Fruit fly (Drosophila melanogaster) whole organism, embryonic: ENCODE measurements around the gene Sema5c.

Experiments used
- Abd-B ChIP-seq: fragments of 200-800 bp; sonication (Bioruptor generic); optimal IDR thresholded peaks from 2 replicates; lab custom pipeline; 2018; ENCODE audit warnings: missing biosample characterization, mild to moderate bottlenecking, missing genetic modification characterization, moderate library complexity
- Antp ChIP-seq: fragments of 200-800 bp; sonication (Bioruptor generic); optimal IDR thresholded peaks from 3 replicates; lab custom pipeline; 2016; ENCODE audit warnings: missing biosample characterization, missing genetic modification characterization
- Atf3 ChIP-seq: fragments of 200-800 bp; sonication (Bioruptor generic); optimal IDR thresholded peaks from 3 replicates; lab custom pipeline; 2016; ENCODE audit warnings: missing biosample characterization, missing genetic modification characterization
- CG10147 ChIP-seq: fragments of 200-800 bp; sonication (Bioruptor generic); optimal IDR thresholded peaks from 2 replicates; lab custom pipeline; 2019; ENCODE audit warnings: missing biosample characterization, mild to moderate bottlenecking, missing genetic modification characterization, moderate library complexity
- CG1024 ChIP-seq: fragments of 200-800 bp; sonication (Bioruptor generic); IDR thresholded peaks from 2 replicates; pipeline ENCODE4 v1.3.6; 2022; ENCODE audit warnings: missing biosample characterization, missing genetic modification characterization
- CG10274 ChIP-seq: fragments of 200-800 bp; sonication (Bioruptor generic); optimal IDR thresholded peaks from 3 replicates; lab custom pipeline; 2017; ENCODE audit warnings: missing biosample characterization, mild to moderate bottlenecking, missing genetic modification characterization
- CG10366 ChIP-seq: fragments of 200-800 bp; sonication (Bioruptor generic); IDR thresholded peaks from 2 replicates; pipeline ENCODE4 v1.3.6; 2022; ENCODE audit warnings: missing biosample characterization, missing genetic modification characterization
- CG10979 ChIP-seq: fragments of 200-800 bp; sonication (Bioruptor generic); optimal IDR thresholded peaks from 2 replicates; lab custom pipeline; 2018; ENCODE audit warnings: missing biosample characterization, mild to moderate bottlenecking, missing genetic modification characterization, moderate library complexity
- CG11247 ChIP-seq: fragments of 200-800 bp; sonication (Bioruptor generic); IDR thresholded peaks from 2 replicates; pipeline ENCODE4 v1.3.6; 2022; ENCODE audit warnings: missing biosample characterization, missing genetic modification characterization
- CG12391 ChIP-seq: fragments of 200-800 bp; sonication (Bioruptor generic); optimal IDR thresholded peaks from 3 replicates; lab custom pipeline; 2018; ENCODE audit warnings: missing biosample characterization, mild to moderate bottlenecking, missing genetic modification characterization, moderate library complexity
- CG12769 ChIP-seq: fragments of 200-800 bp; sonication (Bioruptor generic); optimal IDR thresholded peaks from 2 replicates; lab custom pipeline; 2019; ENCODE audit warnings: missing biosample characterization, mild to moderate bottlenecking, missing genetic modification characterization, moderate library complexity
- CG1602 ChIP-seq: fragments of 200-800 bp; sonication (Bioruptor generic); optimal IDR thresholded peaks from 3 replicates; lab custom pipeline; 2016; ENCODE audit warnings: missing biosample characterization, missing genetic modification characterization
- CG17328 ChIP-seq: fragments of 200-800 bp; sonication (Bioruptor generic); IDR thresholded peaks from 2 replicates; pipeline ENCODE4 v1.3.6; 2022; ENCODE audit warnings: missing biosample characterization, missing genetic modification characterization
- CG18011 ChIP-seq: fragments of 200-800 bp; sonication (Bioruptor generic); optimal IDR thresholded peaks from 2 replicates; lab custom pipeline; 2017; ENCODE audit warnings: missing biosample characterization, missing genetic modification characterization, mild to moderate bottlenecking, moderate library complexity, missing genotype
- CG30020 ChIP-seq: fragments of 200-800 bp; optimal IDR thresholded peaks from 2 replicates; lab custom pipeline; 2019; ENCODE audit warnings: missing biosample characterization, mild to moderate bottlenecking, missing genetic modification characterization, moderate library complexity
- CG3065 ChIP-seq: fragments of 200-800 bp; sonication (Bioruptor generic); optimal IDR thresholded peaks from 2 replicates; lab custom pipeline; 2016; ENCODE audit warnings: missing biosample characterization, missing genetic modification characterization
- CG31441 ChIP-seq: fragments of 200-800 bp; sonication (Bioruptor generic); IDR thresholded peaks from 2 replicates; pipeline ENCODE4 v1.3.6; 2022; ENCODE audit warnings: missing biosample characterization, missing genetic modification characterization
- CG3163 ChIP-seq: fragments of 200-800 bp; sonication (Bioruptor generic); optimal IDR thresholded peaks from 3 replicates; lab custom pipeline; 2016; ENCODE audit warnings: missing biosample characterization, missing genetic modification characterization
- CG33557 ChIP-seq: fragments of 200-800 bp; sonication (Bioruptor generic); optimal IDR thresholded peaks from 2 replicates; lab custom pipeline; 2019; ENCODE audit warnings: missing biosample characterization, mild to moderate bottlenecking, missing genetic modification characterization, moderate library complexity
- CG3838 ChIP-seq: fragments of 200-800 bp; sonication (Bioruptor generic); optimal IDR thresholded peaks from 3 replicates; lab custom pipeline; 2016; ENCODE audit warnings: missing biosample characterization, missing genetic modification characterization
- CG4424 ChIP-seq: fragments of 200-800 bp; sonication (Bioruptor generic); optimal IDR thresholded peaks from 3 replicates; lab custom pipeline; 2016; ENCODE audit warnings: missing biosample characterization, missing genetic modification characterization
- CG6689 ChIP-seq: fragments of 200-800 bp; sonication (Bioruptor generic); IDR thresholded peaks from 2 replicates; pipeline ENCODE4 v1.3.6; 2022; ENCODE audit warnings: missing biosample characterization, missing genetic modification characterization
- CG6813 ChIP-seq: fragments of 200-800 bp; sonication (Bioruptor generic); optimal IDR thresholded peaks from 2 replicates; lab custom pipeline; 2017; ENCODE audit warnings: missing biosample characterization, missing genetic modification characterization, mild to moderate bottlenecking, moderate library complexity, missing genetic modification reagents
- CG7372 ChIP-seq: fragments of 200-800 bp; sonication (Bioruptor generic); IDR thresholded peaks from 2 replicates; pipeline ENCODE4 v1.3.6; 2022; ENCODE audit warnings: missing biosample characterization, missing genetic modification characterization
- CG7987 ChIP-seq: fragments of 200-800 bp; sonication (Bioruptor generic); optimal IDR thresholded peaks from 2 replicates; lab custom pipeline; 2018; ENCODE audit warnings: missing biosample characterization, mild to moderate bottlenecking, missing genetic modification characterization, moderate library complexity
- CG8944 ChIP-seq: fragments of 200-800 bp; sonication (Bioruptor generic); optimal IDR thresholded peaks from 3 replicates; lab custom pipeline; 2016; ENCODE audit warnings: missing biosample characterization, missing genetic modification characterization
- CG9215 ChIP-seq: fragments of 200-800 bp; sonication (Bioruptor generic); IDR thresholded peaks from 2 replicates; pipeline ENCODE4 v1.3.6; 2022; ENCODE audit warnings: missing biosample characterization, missing genetic modification characterization
- CG9727 ChIP-seq: fragments of 200-800 bp; sonication (Bioruptor generic); optimal IDR thresholded peaks from 3 replicates; lab custom pipeline; 2017; ENCODE audit warnings: missing biosample characterization, mild to moderate bottlenecking, missing genetic modification characterization
- CG9932 ChIP-seq: fragments of 200-800 bp; sonication (Bioruptor generic); IDR thresholded peaks from 2 replicates; pipeline ENCODE4 v1.3.6; 2022; ENCODE audit warnings: missing biosample characterization, missing genetic modification characterization
- Dip2 ChIP-seq: fragments of 200-800 bp; sonication (Bioruptor generic); IDR thresholded peaks from 2 replicates; pipeline ENCODE4 v1.3.6; 2022; ENCODE audit warnings: missing biosample characterization, missing genetic modification characterization
- H15 ChIP-seq: fragments of 200-800 bp; sonication (Bioruptor generic); IDR thresholded peaks from 3 replicates; pipeline ENCODE4 v1.3.6; 2022; ENCODE audit warnings: missing biosample characterization, missing genetic modification characterization
- Mrtf ChIP-seq: fragments of 200-800 bp; sonication (Bioruptor generic); IDR thresholded peaks from 3 replicates; pipeline ENCODE4 v1.3.6; 2022; ENCODE audit warnings: missing biosample characterization, missing genetic modification characterization
- Rfx ChIP-seq: fragments of 200-800 bp; sonication (Bioruptor generic); IDR thresholded peaks from 2 replicates; pipeline ENCODE4 v1.3.6; 2022; ENCODE audit warnings: missing biosample characterization, missing genetic modification characterization
- Scr ChIP-seq: fragments of 200-800 bp; sonication (Bioruptor generic); IDR thresholded peaks from 2 replicates; pipeline ENCODE4 v1.3.6; 2022; ENCODE audit warnings: missing biosample characterization, missing genetic modification characterization; ENCODE audit not compliant: partially characterized antibody
- Spps ChIP-seq: fragments of 200-800 bp; sonication (Bioruptor generic); optimal IDR thresholded peaks from 2 replicates; lab custom pipeline; 2018; ENCODE audit warnings: missing biosample characterization, mild to moderate bottlenecking, missing genetic modification characterization
- Ssrp ChIP-seq: fragments of 200-800 bp; sonication (Bioruptor generic); optimal IDR thresholded peaks from 2 replicates; lab custom pipeline; 2018; ENCODE audit warnings: missing biosample characterization, mild to moderate bottlenecking, missing genetic modification characterization, moderate library complexity
- ase ChIP-seq: fragments of 200-800 bp; sonication (Bioruptor generic); IDR thresholded peaks from 3 replicates; pipeline ENCODE4 v1.3.6; 2022; ENCODE audit warnings: missing biosample characterization, missing genetic modification characterization
- ato ChIP-seq: fragments of 200-800 bp; sonication (Bioruptor generic); IDR thresholded peaks from 2 replicates; pipeline ENCODE4 v1.3.6; 2022; ENCODE audit warnings: missing biosample characterization, missing genetic modification characterization; ENCODE audit not compliant: partially characterized antibody
- hb ChIP-seq: fragments of 200-800 bp; sonication (Bioruptor generic); IDR thresholded peaks from 3 replicates; pipeline ENCODE4 v1.3.6; 2022; ENCODE audit warnings: missing biosample characterization, missing genetic modification characterization; ENCODE audit not compliant: partially characterized antibody
- lola ChIP-seq, 3 experiments: fragments of >200 bp in 2 of 3; fragments of 200-800 bp in 1 of 3; sonication (Bioruptor generic) in 1 of 3; optimal IDR thresholded peaks; 2 replicates each; lab custom pipeline; 2017 to 2019; ENCODE audit warnings: missing biosample characterization in 3 of 3, missing genetic modification characterization in 3 of 3, mild to moderate bottlenecking in 1 of 3, moderate library complexity in 1 of 3
- mam ChIP-seq: fragments of 200-800 bp; sonication (Bioruptor generic); optimal IDR thresholded peaks from 3 replicates; lab custom pipeline; 2016; ENCODE audit warnings: missing biosample characterization, missing genetic modification characterization
- odd ChIP-seq: fragments of 200-800 bp; sonication (Bioruptor generic); optimal IDR thresholded peaks from 2 replicates; lab custom pipeline; 2017; ENCODE audit warnings: missing biosample characterization, mild to moderate bottlenecking, missing genetic modification characterization
- pho ChIP-seq: fragments of 200-800 bp; sonication (Bioruptor generic); optimal IDR thresholded peaks from 2 replicates; lab custom pipeline; 2016; ENCODE audit warnings: missing biosample characterization, missing genetic modification characterization
- phol ChIP-seq: fragments of 200-800 bp; sonication (Bioruptor generic); optimal IDR thresholded peaks from 3 replicates; lab custom pipeline; 2018; ENCODE audit warnings: missing biosample characterization, mild to moderate bottlenecking, missing genetic modification characterization, moderate library complexity
- seq ChIP-seq: fragments of 200-800 bp; sonication (Bioruptor generic); IDR thresholded peaks from 2 replicates; pipeline ENCODE4 v1.3.6; 2022; ENCODE audit warnings: missing biosample characterization, missing genetic modification characterization
- stc ChIP-seq: fragments of 200-800 bp; sonication (Bioruptor generic); IDR thresholded peaks from 2 replicates; pipeline ENCODE4 v1.3.6; 2022; ENCODE audit warnings: missing biosample characterization, missing genetic modification characterization
- tll ChIP-seq, 2 experiments: fragments of 200-800 bp in 1 of 2; fragments of >200 bp in 1 of 2; sonication (Bioruptor generic) in 1 of 2; optimal IDR thresholded peaks; 2 replicates each; lab custom pipeline; 2017 to 2019; ENCODE audit warnings: missing biosample characterization in 2 of 2, missing genetic modification characterization in 2 of 2, mild to moderate bottlenecking in 1 of 2, moderate library complexity in 1 of 2
- trem ChIP-seq: fragments of 200-800 bp; optimal IDR thresholded peaks from 3 replicates; lab custom pipeline; 2019; ENCODE audit warnings: missing biosample characterization, mild to moderate bottlenecking, missing genetic modification characterization, moderate library complexity
- unpg ChIP-seq: fragments of 200-800 bp; sonication (Bioruptor generic); optimal IDR thresholded peaks from 3 replicates; lab custom pipeline; 2018; ENCODE audit warnings: missing biosample characterization, mild to moderate bottlenecking, missing genetic modification characterization, moderate library complexity
- wdn ChIP-seq: fragments of 200-800 bp; sonication (Bioruptor generic); IDR thresholded peaks from 2 replicates; pipeline ENCODE4 v1.3.6; 2022; ENCODE audit warnings: missing biosample characterization, missing genetic modification characterization
- zen2 ChIP-seq: fragments of 200-800 bp; sonication (Bioruptor generic); IDR thresholded peaks from 3 replicates; pipeline ENCODE4 v1.3.6; 2022; ENCODE audit warnings: missing biosample characterization, missing genetic modification characterization; ENCODE audit not compliant: partially characterized antibody

The Sema5c gene

dm6 chr3L:12083861-12084260, 2.2 kb upstream of the Sema5c start (continued):
- no peak for TF ChIP-seq Scr (GFP tag; lab: Robert Waterston, UW)
- no peak for TF ChIP-seq Rfx (GFP tag; lab: Robert Waterston, UW)
- TF ChIP-seq ase (GFP tag; lab: Robert Waterston, UW), result no peak
- no peak for TF ChIP-seq Mrtf
- no peak for TF ChIP-seq CG9215
- peak; percentile 88 for TF ChIP-seq CG33557 (GFP tag; lab: Kevin White, UChicago)
- no peak for TF ChIP-seq ato (GFP tag; lab: Robert Waterston, UW)
- no peak for TF ChIP-seq CG18011 (GFP tag; lab: Kevin White, UChicago)
- TF ChIP-seq Spps (tag; lab: Kevin White, UChicago), result peak; percentile 80
- TF ChIP-seq unpg (GFP tag; lab: Kevin White, UChicago), result peak; percentile 60
- peak; percentile 67 for TF ChIP-seq CG12391 (tag; lab: Kevin White, UChicago)
- TF ChIP-seq CG10147 (GFP tag; lab: Kevin White, UChicago), result peak; percentile 6
- no peak for TF ChIP-seq CG3163 (GFP tag; lab: Kevin White, UChicago)
- peak; percentile 9 for TF ChIP-seq CG1602 (GFP tag; lab: Kevin White, UChicago)
- TF ChIP-seq CG17328 (GFP tag; lab: Robert Waterston, UW), result no peak; the same call in 1 of the 2 replicates
- peak; percentile 68 for TF ChIP-seq odd (GFP tag; lab: Kevin White, UChicago)
- peak; percentile 7 for TF ChIP-seq CG3065 (GFP tag; lab: Kevin White, UChicago)
- peak; percentile 28; the same call in 1 of the 2 replicates for TF ChIP-seq stc (GFP tag; lab: Robert Waterston, UW)
- TF ChIP-seq CG9727 (GFP tag; lab: Kevin White, UChicago), result peak; percentile 54
- TF ChIP-seq seq (GFP tag; lab: Robert Waterston, UW), result 0 out of 2 replicates have a peak, but pooled peaks have one; percentile 28
- no peak for TF ChIP-seq H15 (GFP tag; lab: Robert Waterston, UW)
- TF ChIP-seq Ssrp (tag; lab: Kevin White, UChicago), result no peak
- no peak for TF ChIP-seq CG1024 (GFP tag; lab: Robert Waterston, UW)
- TF ChIP-seq phol (tag; lab: Kevin White, UChicago), result peak; percentile 44
- peak in 1 of 3 experiments; percentile 72 for TF ChIP-seq lola (GFP tag; optimal IDR thresholded peaks at IDR 0.05; lab: Kevin White, UChicago)
- TF ChIP-seq CG6689 (GFP tag; lab: Robert Waterston, UW), result peak; percentile 35; the same call in 1 of the 2 replicates
- peak; percentile 82 for TF ChIP-seq CG7987
- TF ChIP-seq tll (GFP tag; optimal IDR thresholded peaks at IDR 0.05; lab: Kevin White, UChicago), result no peak
- no peak for TF ChIP-seq CG30020 (tag; lab: Kevin White, UChicago)
- no peak for TF ChIP-seq zen2 (GFP tag; lab: Robert Waterston, UW)
- peak; percentile 84 for TF ChIP-seq CG6813
- TF ChIP-seq CG8944 (GFP tag; lab: Kevin White, UChicago), result no peak
- peak; percentile 68 for TF ChIP-seq CG10979
- peak; percentile 52 for TF ChIP-seq CG4424
- no peak for TF ChIP-seq Abd-B (GFP tag; lab: Kevin White, UChicago)
- no peak for TF ChIP-seq CG10274 (GFP tag; lab: Kevin White, UChicago)
- TF ChIP-seq CG31441 (GFP tag; lab: Robert Waterston, UW), result peak; percentile 63
- no peak for TF ChIP-seq CG7372
- no peak for TF ChIP-seq CG11247 (GFP tag; lab: Robert Waterston, UW)
- no peak for TF ChIP-seq Atf3 (GFP tag; lab: Kevin White, UChicago)
- no peak for TF ChIP-seq CG10366
- TF ChIP-seq Antp (GFP tag; lab: Kevin White, UChicago), result no peak
- TF ChIP-seq trem, result peak; percentile 54
- TF ChIP-seq CG3838 (GFP tag; lab: Kevin White, UChicago), result no peak
- no peak for TF ChIP-seq CG12769 (tag; lab: Kevin White, UChicago)
- no peak for TF ChIP-seq mam (GFP tag; lab: Kevin White, UChicago)
- no peak for TF ChIP-seq pho (GFP tag; lab: Kevin White, UChicago)
- TF ChIP-seq wdn, result no peak
- TF ChIP-seq CG9932 (GFP tag; lab: Robert Waterston, UW), result no peak
- no peak for TF ChIP-seq Dip2 (GFP tag; lab: Robert Waterston, UW)
- TF ChIP-seq hb, result no peak
